In genomic region chr3R:23048690-23049118, dm6 we compare ENCODE assay signal across 5 fruit fly cellular contexts.
A peak's percentile ranks its signal among the peaks of the same experiment; 100 is the strongest.
TF ChIP-seq lines count a peak whose summit lies in the region.

No protein-coding gene starts in this region.

TF ChIP-seq in whole organism, adult, 20 proteins besides CTCF, POLR2A, EP300 and RAD21 (continued from another document):
- TF ChIP-seq Crg-1 (GFP tag; optimal IDR thresholded peaks at IDR 0.05; lab: Kevin White, UChicago), result no peak
TF ChIP-seq in whole organism, adult: peak in this region for 10.

TF ChIP-seq in whole organism, embryonic, 481 proteins besides CTCF, POLR2A, EP300 and RAD21 (continued from another document and continues in another):
- TF ChIP-seq ERR (GFP tag; optimal IDR thresholded peaks at IDR 0.05; lab: Kevin White, UChicago) (no peak), CG42726 (GFP tag; IDR thresholded peaks at IDR 0.05; lab: Robert Waterston, UW; ENCODE audit: partially characterized antibody) (no peak), pfk (GFP tag; optimal IDR thresholded peaks at IDR 0.05; lab: Kevin White, UChicago) (no peak), CG12391 (tag; optimal IDR thresholded peaks at IDR 0.05; lab: Kevin White, UChicago) (peak; percentile 81), sim (GFP tag; IDR thresholded peaks at IDR 0.05; lab: Robert Waterston, UW) (no peak), CG10147 (GFP tag; optimal IDR thresholded peaks at IDR 0.05; lab: Kevin White, UChicago) (peak; percentile 45), CG11723 (GFP tag; optimal IDR thresholded peaks at IDR 0.05; lab: Kevin White, UChicago) (peak; percentile 63), Six4 (GFP tag; optimal IDR thresholded peaks at IDR 0.05; lab: Kevin White, UChicago) (peak; percentile 74), CG2678 (tag; optimal IDR thresholded peaks at IDR 0.05; lab: Kevin White, UChicago) (peak; percentile 88), Ptx1 (GFP tag; IDR thresholded peaks at IDR 0.05; lab: Robert Waterston, UW) (peak; percentile 76), nerfin-2 (GFP tag; IDR thresholded peaks at IDR 0.05; lab: Robert Waterston, UW; ENCODE audit: partially characterized antibody) (no peak), CG4328 (GFP tag; optimal IDR thresholded peaks at IDR 0.05; lab: Kevin White, UChicago) (peak; percentile 62), ab (GFP tag; optimal IDR thresholded peaks at IDR 0.05; lab: Kevin White, UChicago) (no peak), slou (GFP tag; optimal IDR thresholded peaks at IDR 0.05; lab: Kevin White, UChicago) (peak; percentile 19), Sox102F (GFP tag; optimal IDR thresholded peaks at IDR 0.05; lab: Kevin White, UChicago) (peak; percentile 84), kni (GFP tag; optimal IDR thresholded peaks at IDR 0.05; lab: Kevin White, UChicago) (peak; percentile 46), hkb (optimal IDR thresholded peaks at IDR 0.05; lab: Kevin White, UChicago) (no peak), hkb (GFP tag; IDR thresholded peaks at IDR 0.05; lab: Robert Waterston, UW) (peak; percentile 57), CG1529 (GFP tag; optimal IDR thresholded peaks at IDR 0.05; lab: Kevin White, UChicago) (peak; percentile 64), jumu (GFP tag; optimal IDR thresholded peaks at IDR 0.05; lab: Kevin White, UChicago) (no peak), sqz (GFP tag; optimal IDR thresholded peaks at IDR 0.05; lab: Kevin White, UChicago) (peak; percentile 46), CG14710 (tag; optimal IDR thresholded peaks at IDR 0.05; lab: Kevin White, UChicago) (peak; percentile 74), ranshi (GFP tag; IDR thresholded peaks at IDR 0.05; lab: Robert Waterston, UW) (peak; percentile 37; the same call in 1 of the 2 replicates), CG15479 (GFP tag; optimal IDR thresholded peaks at IDR 0.05; lab: Kevin White, UChicago) (no peak), sc (optimal IDR thresholded peaks at IDR 0.05; lab: Kevin White, UChicago) (no peak), sc (GFP tag; optimal IDR thresholded peaks at IDR 0.05; lab: Kevin White, UChicago) (peak; percentile 62), fd96Cb (tag; optimal IDR thresholded peaks at IDR 0.05; lab: Kevin White, UChicago) (peak; percentile 75), shn (GFP tag; optimal IDR thresholded peaks at IDR 0.05; lab: Kevin White, UChicago) (no peak), Chrac-16 (GFP tag; optimal IDR thresholded peaks at IDR 0.05; lab: Kevin White, UChicago) (peak; percentile 49), CG7928 (GFP tag; optimal IDR thresholded peaks at IDR 0.05; lab: Kevin White, UChicago) (no peak), mirr (GFP tag; optimal IDR thresholded peaks at IDR 0.05; lab: Kevin White, UChicago) (no peak), Rx (GFP tag; IDR thresholded peaks at IDR 0.05; lab: Robert Waterston, UW) (no peak)

TF ChIP-seq in whole organism, prepupa, 60 proteins besides CTCF, POLR2A, EP300 and RAD21 (continued from another document and continues in another):
- TF ChIP-seq CG1621 (tag; optimal IDR thresholded peaks at IDR 0.05; lab: Kevin White, UChicago), result peak; percentile 20
- peak; percentile 67 for TF ChIP-seq fkh (GFP tag; optimal IDR thresholded peaks at IDR 0.05; lab: Kevin White, UChicago)
- TF ChIP-seq Sox102F (GFP tag; optimal IDR thresholded peaks at IDR 0.05; lab: Kevin White, UChicago), result peak; percentile 74
- TF ChIP-seq Blimp-1 (GFP tag; optimal IDR thresholded peaks at IDR 0.05; lab: Kevin White, UChicago), result peak; percentile 72
- TF ChIP-seq CG6808 (GFP tag; optimal IDR thresholded peaks at IDR 0.05; lab: Kevin White, UChicago), result peak; percentile 83
- peak; percentile 73 for TF ChIP-seq fd59A (GFP tag; optimal IDR thresholded peaks at IDR 0.05; lab: Kevin White, UChicago)
- peak; percentile 74 for TF ChIP-seq CG7368 (GFP tag; optimal IDR thresholded peaks at IDR 0.05; lab: Kevin White, UChicago)
- TF ChIP-seq CG8119 (GFP tag; IDR thresholded peaks at IDR 0.05; lab: Robert Waterston, UW), result peak; percentile 92
- TF ChIP-seq CG6854 (GFP tag; optimal IDR thresholded peaks at IDR 0.05; lab: Kevin White, UChicago), result peak; percentile 7
- peak; percentile 85 for TF ChIP-seq CG31627 (GFP tag; optimal IDR thresholded peaks at IDR 0.05; lab: Kevin White, UChicago)
- TF ChIP-seq CG9139 (GFP tag; optimal IDR thresholded peaks at IDR 0.05; lab: Kevin White, UChicago), result peak; percentile 64
- TF ChIP-seq Smox (GFP tag; optimal IDR thresholded peaks at IDR 0.05; lab: Kevin White, UChicago), result peak; percentile 85
- TF ChIP-seq CG16779 (tag; optimal IDR thresholded peaks at IDR 0.05; lab: Kevin White, UChicago), result peak; percentile 36
- peak; percentile 91 for TF ChIP-seq Met (GFP tag; optimal IDR thresholded peaks at IDR 0.05; lab: Kevin White, UChicago)
- TF ChIP-seq Eip93F (GFP tag; optimal IDR thresholded peaks at IDR 0.05; lab: Kevin White, UChicago), result peak; percentile 0
- TF ChIP-seq CG3032 (tag; optimal IDR thresholded peaks at IDR 0.05; lab: Kevin White, UChicago), result peak; percentile 87
- TF ChIP-seq svp (GFP tag; lab: Kevin White, UChicago), result peak; percentile 96
- peak; percentile 60 for TF ChIP-seq CG11294 (GFP tag; IDR thresholded peaks at IDR 0.05; lab: Robert Waterston, UW)
- peak; percentile 67 for TF ChIP-seq CG8319 (GFP tag; optimal IDR thresholded peaks at IDR 0.05; lab: Kevin White, UChicago)
- TF ChIP-seq Hr4 (GFP tag; optimal IDR thresholded peaks at IDR 0.05; lab: Kevin White, UChicago), result peak; percentile 91
- peak; percentile 88 for TF ChIP-seq lz (GFP tag; optimal IDR thresholded peaks at IDR 0.05; lab: Kevin White, UChicago)
- TF ChIP-seq Sox14 (GFP tag; optimal IDR thresholded peaks at IDR 0.05; lab: Kevin White, UChicago), result peak; percentile 87
- peak; percentile 91 for TF ChIP-seq CG15336 (GFP tag; IDR thresholded peaks at IDR 0.05; lab: Robert Waterston, UW)
- peak; percentile 88 for TF ChIP-seq CG6792 (GFP tag; optimal IDR thresholded peaks at IDR 0.05; lab: Kevin White, UChicago)
- peak; percentile 74 for TF ChIP-seq Ets21C (GFP tag; optimal IDR thresholded peaks at IDR 0.05; lab: Kevin White, UChicago)
- peak; percentile 79 for TF ChIP-seq Hr39 (GFP tag; optimal IDR thresholded peaks at IDR 0.05; lab: Kevin White, UChicago)
- TF ChIP-seq achi (GFP tag; optimal IDR thresholded peaks at IDR 0.05; lab: Kevin White, UChicago), result peak; percentile 89
- TF ChIP-seq Sox15 (GFP tag; optimal IDR thresholded peaks at IDR 0.05; lab: Kevin White, UChicago), result peak; percentile 74
- peak; percentile 81 for TF ChIP-seq net (GFP tag; optimal IDR thresholded peaks at IDR 0.05; lab: Kevin White, UChicago)
- TF ChIP-seq Lpt (GFP tag; optimal IDR thresholded peaks at IDR 0.05; lab: Kevin White, UChicago), result peak; percentile 78
- peak; percentile 89 for TF ChIP-seq topi (GFP tag; optimal IDR thresholded peaks at IDR 0.05; lab: Kevin White, UChicago)
- TF ChIP-seq CG11902 (GFP tag; optimal IDR thresholded peaks at IDR 0.05; lab: Kevin White, UChicago), result peak; percentile 74
- peak; percentile 89 for TF ChIP-seq OdsH (GFP tag; optimal IDR thresholded peaks at IDR 0.05; lab: Kevin White, UChicago)
- peak; percentile 91 for TF ChIP-seq CG34406 (GFP tag; optimal IDR thresholded peaks at IDR 0.05; lab: Kevin White, UChicago)

TF ChIP-seq in whole organism, pupa, 21 proteins besides CTCF, POLR2A, EP300 and RAD21 (continued from another document):
- peak; percentile 72 for TF ChIP-seq CG4496 (GFP tag; IDR thresholded peaks at IDR 0.05; lab: Robert Waterston, UW)
TF ChIP-seq in whole organism, pupa: peak in this region for 17.

TF ChIP-seq in whole organism, wandering third instar larva, 38 proteins besides CTCF, POLR2A, EP300 and RAD21 (continued from another document):
- TF ChIP-seq Vsx2 (GFP tag; optimal IDR thresholded peaks at IDR 0.05; lab: Kevin White, UChicago; ENCODE audit: partially characterized antibody) (no peak), sage (GFP tag; optimal IDR thresholded peaks at IDR 0.05; lab: Kevin White, UChicago) (peak; percentile 63), sv (GFP tag; optimal IDR thresholded peaks at IDR 0.05; lab: Kevin White, UChicago) (peak; percentile 26), dl (GFP tag; optimal IDR thresholded peaks at IDR 0.05; lab: Kevin White, UChicago; ENCODE audit: insufficient read depth in 1 of 2, partially characterized antibody in 2 of 2) (no peak), ey (GFP tag; optimal IDR thresholded peaks at IDR 0.05; lab: Kevin White, UChicago) (peak; percentile 79), Dfd (GFP tag; optimal IDR thresholded peaks at IDR 0.05; lab: Kevin White, UChicago) (no peak), OdsH (GFP tag; optimal IDR thresholded peaks at IDR 0.05; lab: Kevin White, UChicago) (peak; percentile 85), jim (GFP tag; optimal IDR thresholded peaks at IDR 0.05; lab: Kevin White, UChicago) (no peak), brk (GFP tag; optimal IDR thresholded peaks at IDR 0.05; lab: Kevin White, UChicago) (no peak), Hr83 (GFP tag; optimal IDR thresholded peaks at IDR 0.05; lab: Kevin White, UChicago; ENCODE audit: poor library complexity, severe bottlenecking) (no peak), br (GFP tag; optimal IDR thresholded peaks at IDR 0.05; lab: Kevin White, UChicago) (peak; percentile 72), dsf (GFP tag; optimal IDR thresholded peaks at IDR 0.05; lab: Kevin White, UChicago; ENCODE audit: borderline replicate concordance) (peak; percentile 57), fru (GFP tag; optimal IDR thresholded peaks at IDR 0.05; lab: Kevin White, UChicago) (peak; percentile 84)
TF ChIP-seq in whole organism, wandering third instar larva: peak in this region for 22.
